Fruit fly (Drosophila melanogaster) whole organism, embryonic: ENCODE measurements around the gene Ufsp2.
A peak's percentile ranks its signal among the peaks of the same experiment; 100 is the strongest.

ENCODE experiments used
- Abd-B ChIP-seq: fragments of 200-800 bp; sonication (Bioruptor generic); optimal IDR thresholded peaks from 2 replicates; lab custom pipeline; 2018; ENCODE audit warnings: missing biosample characterization, mild to moderate bottlenecking, missing genetic modification characterization, moderate library complexity
- B-H1 ChIP-seq: fragments of 200-800 bp; sonication (Bioruptor generic); IDR thresholded peaks from 3 replicates; pipeline ENCODE4 v1.3.6; 2022; ENCODE audit warnings: missing biosample characterization, missing genetic modification characterization
- B-H2 ChIP-seq: fragments of 200-800 bp; sonication (Bioruptor generic); optimal IDR thresholded peaks from 2 replicates; lab custom pipeline; 2018; ENCODE audit warnings: missing biosample characterization, mild to moderate bottlenecking, missing genetic modification characterization
- Bgb ChIP-seq: fragments of 200-800 bp; sonication (Bioruptor generic); IDR thresholded peaks from 2 replicates; pipeline ENCODE4 v1.3.6; 2022; ENCODE audit warnings: missing biosample characterization, missing genetic modification characterization; ENCODE audit not compliant: partially characterized antibody
- Bteb2 ChIP-seq: fragments of 200-800 bp; sonication (Bioruptor generic); optimal IDR thresholded peaks from 2 replicates; lab custom pipeline; 2016; ENCODE audit warnings: missing biosample characterization, missing genetic modification characterization
- CG10209 ChIP-seq: fragments of 200-800 bp; sonication (Bioruptor generic); optimal IDR thresholded peaks from 3 replicates; lab custom pipeline; 2017; ENCODE audit warnings: missing biosample characterization, mild to moderate bottlenecking, missing genetic modification characterization, missing genetic modification reagents
- CG11695 ChIP-seq: fragments of 200-800 bp; sonication (Bioruptor generic); IDR thresholded peaks from 3 replicates; pipeline ENCODE4 v1.3.6; 2022; ENCODE audit warnings: missing biosample characterization, missing genetic modification characterization
- CG11696 ChIP-seq: fragments of 200-800 bp; sonication (Bioruptor generic); IDR thresholded peaks from 2 replicates; pipeline ENCODE4 v1.3.6; 2022; ENCODE audit warnings: missing biosample characterization, missing genetic modification characterization
- CG14710 ChIP-seq: fragments of 200-800 bp; sonication (Bioruptor generic); optimal IDR thresholded peaks from 3 replicates; lab custom pipeline; 2019; ENCODE audit warnings: missing biosample characterization, mild to moderate bottlenecking, missing genetic modification characterization, moderate library complexity
- CG17802 ChIP-seq: fragments of 200-800 bp; sonication (Bioruptor generic); optimal IDR thresholded peaks from 2 replicates; lab custom pipeline; 2018; ENCODE audit warnings: missing biosample characterization, mild to moderate bottlenecking, missing genetic modification characterization, moderate library complexity
- CG18476 ChIP-seq: fragments of 200-800 bp; sonication (Bioruptor generic); optimal IDR thresholded peaks from 2 replicates; lab custom pipeline; 2016; ENCODE audit warnings: missing biosample characterization, mild to moderate bottlenecking, missing genetic modification characterization
- CG2199 ChIP-seq: fragments of 200-800 bp; sonication (Bioruptor generic); IDR thresholded peaks from 3 replicates; pipeline ENCODE4 v1.3.6; 2022; ENCODE audit warnings: missing biosample characterization, missing genetic modification characterization
- CG2678 ChIP-seq: fragments of 200-800 bp; sonication (Bioruptor generic); optimal IDR thresholded peaks from 3 replicates; lab custom pipeline; 2019; ENCODE audit warnings: missing biosample characterization, mild to moderate bottlenecking, missing genetic modification characterization, moderate library complexity
- CG30403 ChIP-seq: fragments of 200-800 bp; sonication (Bioruptor generic); optimal IDR thresholded peaks from 3 replicates; lab custom pipeline; 2016; ENCODE audit warnings: missing biosample characterization, missing genetic modification characterization
- CG31224 ChIP-seq: fragments of 200-800 bp; sonication (Bioruptor generic); IDR thresholded peaks from 2 replicates; pipeline ENCODE4 v1.3.6; 2022; ENCODE audit warnings: missing biosample characterization, missing genetic modification characterization
- CG4617 ChIP-seq: fragments of 200-800 bp; sonication (Bioruptor generic); optimal IDR thresholded peaks from 3 replicates; lab custom pipeline; 2016; ENCODE audit warnings: missing biosample characterization, missing genetic modification characterization, borderline replicate concordance
- CG4820 ChIP-seq: fragments of 200-800 bp; sonication (Bioruptor generic); optimal IDR thresholded peaks from 3 replicates; lab custom pipeline; 2016; ENCODE audit warnings: missing biosample characterization, missing genetic modification characterization
- CG6791 ChIP-seq: fragments of 200-800 bp; sonication (Bioruptor generic); IDR thresholded peaks from 3 replicates; pipeline ENCODE4 v1.3.6; 2022; ENCODE audit warnings: missing biosample characterization, missing genetic modification characterization; ENCODE audit not compliant: partially characterized antibody
- CG7372 ChIP-seq: fragments of 200-800 bp; sonication (Bioruptor generic); IDR thresholded peaks from 2 replicates; pipeline ENCODE4 v1.3.6; 2022; ENCODE audit warnings: missing biosample characterization, missing genetic modification characterization
- CG7963 ChIP-seq: fragments of 200-800 bp; sonication (Bioruptor generic); IDR thresholded peaks from 3 replicates; pipeline ENCODE4 v1.3.6; 2022; ENCODE audit warnings: missing biosample characterization, missing genetic modification characterization; ENCODE audit not compliant: partially characterized antibody
- Chrac-16 ChIP-seq: fragments of 200-800 bp; sonication (Bioruptor generic); optimal IDR thresholded peaks from 3 replicates; lab custom pipeline; 2016; ENCODE audit warnings: missing biosample characterization, missing genetic modification characterization
- CoRest ChIP-seq: fragments of 200-800 bp; sonication (Bioruptor generic); optimal IDR thresholded peaks from 3 replicates; lab custom pipeline; 2018; ENCODE audit warnings: missing biosample characterization, mild to moderate bottlenecking, missing genetic modification characterization, moderate library complexity
- CrebB ChIP-seq: fragments of 200-800 bp; sonication (Bioruptor generic); optimal IDR thresholded peaks from 3 replicates; lab custom pipeline; 2018; ENCODE audit warnings: missing biosample characterization, mild to moderate bottlenecking, missing genetic modification characterization
- D19A ChIP-seq: fragments of 200-800 bp; optimal IDR thresholded peaks from 3 replicates; lab custom pipeline; 2019; ENCODE audit warnings: missing biosample characterization, mild to moderate bottlenecking, missing genetic modification characterization, moderate library complexity
- Dip3 ChIP-seq: fragments of 200-800 bp; sonication (Bioruptor generic); optimal IDR thresholded peaks from 3 replicates; lab custom pipeline; 2016; ENCODE audit warnings: missing biosample characterization, missing genetic modification characterization
- Dref ChIP-seq: fragments of 200-800 bp; sonication (Bioruptor generic); IDR thresholded peaks from 2 replicates; pipeline ENCODE4 v1.3.6; 2022; ENCODE audit warnings: missing biosample characterization, missing genetic modification characterization
- E2f1 ChIP-seq: fragments of 200-800 bp; sonication (Bioruptor generic); IDR thresholded peaks from 2 replicates; pipeline ENCODE4 v1.3.6; 2022; ENCODE audit warnings: missing biosample characterization, missing genetic modification characterization
- GATAe ChIP-seq: fragments of 200-800 bp; sonication (Bioruptor generic); conservative IDR thresholded peaks from 2 replicates; pipeline ENCODE4 v1.3.6; 2022; ENCODE audit warnings: missing biosample characterization, missing genetic modification characterization
- H2.0 ChIP-seq: fragments of 200-800 bp; sonication (Bioruptor generic); IDR thresholded peaks from 2 replicates; pipeline ENCODE4 v1.3.6; 2022; ENCODE audit warnings: missing biosample characterization, missing genetic modification characterization
- Hr51 ChIP-seq, 2 experiments: fragments of 200-800 bp; sonication (Bioruptor generic); optimal IDR thresholded peaks; 2 replicates in 1 of 2; 3 replicates in 1 of 2; lab custom pipeline; 2016 to 2018; ENCODE audit warnings: missing biosample characterization in 2 of 2, missing genetic modification characterization in 2 of 2, mild to moderate bottlenecking in 1 of 2, moderate library complexity in 1 of 2
- Lhr ChIP-seq: fragments of 200-800 bp; sonication (Bioruptor generic); optimal IDR thresholded peaks from 3 replicates; lab custom pipeline; 2017; ENCODE audit warnings: mild to moderate bottlenecking, missing biosample characterization, missing genetic modification reagents, missing genetic modification characterization
- Mes4 ChIP-seq: fragments of 200-800 bp; sonication (Bioruptor generic); optimal IDR thresholded peaks from 2 replicates; lab custom pipeline; 2016; ENCODE audit warnings: missing biosample characterization, missing genetic modification characterization
- NC2α ChIP-seq: fragments of 200-800 bp; sonication (Bioruptor generic); optimal IDR thresholded peaks from 2 replicates; lab custom pipeline; 2016; ENCODE audit warnings: missing biosample characterization, missing genetic modification characterization
- Ravus ChIP-seq: fragments of 200-800 bp; sonication (Bioruptor generic); IDR thresholded peaks from 2 replicates; pipeline ENCODE4 v1.3.6; 2022; ENCODE audit warnings: missing biosample characterization, missing genetic modification characterization
- ac ChIP-seq: fragments of 200-800 bp; sonication (Bioruptor generic); optimal IDR thresholded peaks from 3 replicates; lab custom pipeline; 2017; ENCODE audit warnings: missing biosample characterization, mild to moderate bottlenecking, missing genetic modification characterization
- ato ChIP-seq: fragments of 200-800 bp; sonication (Bioruptor generic); IDR thresholded peaks from 2 replicates; pipeline ENCODE4 v1.3.6; 2022; ENCODE audit warnings: missing biosample characterization, missing genetic modification characterization; ENCODE audit not compliant: partially characterized antibody
- dati ChIP-seq: fragments of 200-800 bp; sonication (Bioruptor generic); IDR thresholded peaks from 2 replicates; pipeline ENCODE4 v1.3.6; 2022; ENCODE audit warnings: missing biosample characterization, missing genetic modification characterization
- dysf ChIP-seq: fragments of 200-800 bp; sonication (Bioruptor generic); IDR thresholded peaks from 3 replicates; pipeline ENCODE4 v1.3.6; 2022; ENCODE audit warnings: missing biosample characterization, missing genetic modification characterization
- gem ChIP-seq: fragments of 200-800 bp; sonication (Bioruptor generic); optimal IDR thresholded peaks from 2 replicates; lab custom pipeline; 2019; ENCODE audit warnings: missing biosample characterization, mild to moderate bottlenecking, missing genetic modification characterization, moderate library complexity
- h ChIP-seq: fragments of >200 bp; optimal IDR thresholded peaks from 2 replicates; lab custom pipeline; 2017
- lmd ChIP-seq: fragments of 200-800 bp; sonication (Bioruptor generic); IDR thresholded peaks from 2 replicates; pipeline ENCODE4 v1.3.6; 2022; ENCODE audit warnings: missing biosample characterization, missing genetic modification characterization
- maf-S ChIP-seq: fragments of 200-800 bp; sonication (Bioruptor generic); optimal IDR thresholded peaks from 2 replicates; lab custom pipeline; 2016; ENCODE audit warnings: missing biosample characterization, missing genetic modification characterization
- p53 ChIP-seq: fragments of 200-800 bp; sonication (Bioruptor generic); optimal IDR thresholded peaks from 2 replicates; lab custom pipeline; 2016; ENCODE audit warnings: missing biosample characterization, missing genetic modification characterization
- prd ChIP-seq, 3 experiments: fragments of >200 bp in 2 of 3; fragments of 200-800 bp in 1 of 3; sonication (Bioruptor generic) in 1 of 3; optimal IDR thresholded peaks in 2 of 3; IDR thresholded peaks in 1 of 3; 2 replicates in 2 of 3; 3 replicates in 1 of 3; pipeline versions ENCODE4 v1.3.6 to Lab custom; 2017 to 2022; ENCODE audit warnings: missing biosample characterization in 1 of 3, missing genetic modification characterization in 1 of 3
- row ChIP-seq: fragments of 200-800 bp; sonication (Bioruptor generic); IDR thresholded peaks from 3 replicates; pipeline ENCODE4 v1.3.6; 2022; ENCODE audit warnings: missing biosample characterization, missing genetic modification characterization
- sd ChIP-seq: fragments of 200-800 bp; sonication (Bioruptor generic); optimal IDR thresholded peaks from 3 replicates; lab custom pipeline; 2018; ENCODE audit warnings: missing biosample characterization, mild to moderate bottlenecking, missing genetic modification characterization, moderate library complexity
- toy ChIP-seq: fragments of 200-800 bp; sonication (Bioruptor generic); IDR thresholded peaks from 2 replicates; pipeline ENCODE4 v1.3.6; 2022; ENCODE audit warnings: missing biosample characterization, missing genetic modification characterization
- vfl ChIP-seq: fragments of 200-800 bp; sonication (Bioruptor generic); optimal IDR thresholded peaks from 2 replicates; lab custom pipeline; 2016; ENCODE audit warnings: missing biosample characterization, missing genetic modification characterization

Gene Ufsp2

DNA sequence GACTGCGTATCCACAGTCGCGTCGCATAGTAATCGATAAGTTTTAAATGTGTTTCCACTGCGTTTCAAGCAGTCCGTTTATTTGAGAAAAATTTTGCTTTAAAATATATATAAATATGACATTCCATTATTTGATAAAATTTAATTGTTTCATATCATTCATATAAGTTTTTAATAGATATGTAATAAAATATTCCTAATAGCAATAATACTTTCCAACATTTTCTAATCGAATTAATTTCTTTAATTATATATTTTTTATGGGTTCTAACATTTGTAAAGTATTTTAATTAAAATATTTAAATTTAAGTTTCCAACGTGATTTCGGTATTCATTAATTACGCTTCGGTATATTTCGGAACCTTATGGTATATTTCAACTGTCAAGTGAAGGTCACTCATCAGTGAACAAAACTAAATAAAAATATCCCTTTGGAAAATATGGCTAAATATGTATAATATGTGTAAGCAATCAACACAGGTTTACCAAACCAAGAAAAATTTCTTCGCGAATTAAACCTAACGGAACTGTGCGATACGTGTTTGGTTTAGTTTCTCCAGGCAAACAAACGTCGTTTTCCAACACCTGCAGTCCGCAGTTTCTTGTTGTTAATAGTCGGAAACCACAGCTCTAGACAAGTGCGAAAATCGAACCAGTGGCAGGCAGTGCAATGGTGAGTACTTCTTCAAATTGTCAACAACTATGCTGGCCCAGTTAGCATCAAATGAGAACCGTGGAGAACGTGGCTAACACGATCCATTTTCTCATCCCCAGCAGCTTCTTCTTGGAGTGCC lies 13.1 kb upstream of the Ufsp2 start, which contains the start of the genes CG7739 and SCCRO (continued):
- no peak for TF ChIP-seq sd (tag; lab: Kevin White, UChicago)
- no peak for TF ChIP-seq Lhr
- TF ChIP-seq Dref: peak; percentile 83
- TF ChIP-seq CG31224 (GFP tag; lab: Robert Waterston, UW): peak; percentile 59
- peak; percentile 66 for TF ChIP-seq row (GFP tag; lab: Robert Waterston, UW)
- peak; percentile 70; the same call in 2 of the 3 replicates for TF ChIP-seq dysf (GFP tag; lab: Robert Waterston, UW)
- TF ChIP-seq CG18476: peak; percentile 1
- TF ChIP-seq CG30403: peak; percentile 71
- peak; percentile 74 for TF ChIP-seq CG14710
- peak; percentile 45 for TF ChIP-seq CG10209 (GFP tag; lab: Kevin White, UChicago)
- TF ChIP-seq GATAe (GFP tag; lab: Robert Waterston, UW): 0 out of 2 replicates have a peak, but pooled peaks have one; percentile 10
- TF ChIP-seq CG11695: peak; percentile 75
- peak; percentile 49 for TF ChIP-seq B-H2 (GFP tag; lab: Kevin White, UChicago)
- peak; percentile 14 for TF ChIP-seq vfl (GFP tag; lab: Kevin White, UChicago)
- no peak for TF ChIP-seq dati
- no peak for TF ChIP-seq maf-S
- no peak for TF ChIP-seq prd (optimal IDR thresholded peaks at IDR 0.05; lab: Kevin White, UChicago)
- peak; percentile 51; the same call in 1 of the 3 replicates for TF ChIP-seq prd (GFP tag; IDR thresholded peaks at IDR 0.05; lab: Robert Waterston, UW)
- TF ChIP-seq CG2678 (tag; lab: Kevin White, UChicago): peak; percentile 74
- no peak for TF ChIP-seq h (lab: Kevin White, UChicago)
- peak; percentile 53 for TF ChIP-seq Chrac-16 (GFP tag; lab: Kevin White, UChicago)
- peak; percentile 47 for TF ChIP-seq D19A (tag; lab: Kevin White, UChicago)
- peak; percentile 10; the same call in 1 of the 2 replicates for TF ChIP-seq Ravus
- no peak for TF ChIP-seq ato
- peak; percentile 61 for TF ChIP-seq CG7372 (GFP tag; lab: Robert Waterston, UW)
- peak; percentile 46; the same call in 2 of the 3 replicates for TF ChIP-seq CG6791 (GFP tag; lab: Robert Waterston, UW)
- no peak for TF ChIP-seq Bteb2 (GFP tag; lab: Kevin White, UChicago)
- TF ChIP-seq CG17802 (tag; lab: Kevin White, UChicago): peak; percentile 70
- peak; percentile 57; the same call in 1 of the 2 replicates for TF ChIP-seq CG11696 (GFP tag; lab: Robert Waterston, UW)
- TF ChIP-seq E2f1: peak; percentile 80
- peak; percentile 96 for TF ChIP-seq CG4617 (GFP tag; lab: Kevin White, UChicago)
- TF ChIP-seq lmd (GFP tag; lab: Robert Waterston, UW): peak; percentile 61; the same call in 1 of the 2 replicates
- TF ChIP-seq CoRest (tag; lab: Kevin White, UChicago): peak; percentile 74
- no peak for TF ChIP-seq ac (GFP tag; lab: Kevin White, UChicago)
- peak; percentile 83 for TF ChIP-seq gem (tag; lab: Kevin White, UChicago)
- TF ChIP-seq Hr51 (GFP tag; optimal IDR thresholded peaks at IDR 0.05; lab: Kevin White, UChicago): peak; percentile 43 to 67
- TF ChIP-seq CG4820: peak; percentile 5
- peak; percentile 68 for TF ChIP-seq Abd-B (GFP tag; lab: Kevin White, UChicago)
- no peak for TF ChIP-seq CG7963 (GFP tag; lab: Robert Waterston, UW)
- 0 out of 2 replicates have a peak, but pooled peaks have one; percentile 27 for TF ChIP-seq toy
- no peak for TF ChIP-seq Bgb (GFP tag; lab: Robert Waterston, UW)
- no peak for TF ChIP-seq CrebB (tag; lab: Kevin White, UChicago)
- peak; percentile 30 for TF ChIP-seq Dip3 (GFP tag; lab: Kevin White, UChicago)
- TF ChIP-seq NC2α (GFP tag; lab: Kevin White, UChicago): no peak
- TF ChIP-seq p53 (GFP tag; lab: Kevin White, UChicago): no peak
- no peak for TF ChIP-seq CG2199 (GFP tag; lab: Robert Waterston, UW)
- peak; percentile 4 for TF ChIP-seq Mes4 (GFP tag; lab: Kevin White, UChicago)
- TF ChIP-seq H2.0: peak; percentile 81
- peak; percentile 51; the same call in 1 of the 3 replicates for TF ChIP-seq B-H1 (GFP tag; lab: Robert Waterston, UW)
